Fruit fly (Drosophila melanogaster): ENCODE data around the gene CG15478.

The CG15478 gene

DNA sequence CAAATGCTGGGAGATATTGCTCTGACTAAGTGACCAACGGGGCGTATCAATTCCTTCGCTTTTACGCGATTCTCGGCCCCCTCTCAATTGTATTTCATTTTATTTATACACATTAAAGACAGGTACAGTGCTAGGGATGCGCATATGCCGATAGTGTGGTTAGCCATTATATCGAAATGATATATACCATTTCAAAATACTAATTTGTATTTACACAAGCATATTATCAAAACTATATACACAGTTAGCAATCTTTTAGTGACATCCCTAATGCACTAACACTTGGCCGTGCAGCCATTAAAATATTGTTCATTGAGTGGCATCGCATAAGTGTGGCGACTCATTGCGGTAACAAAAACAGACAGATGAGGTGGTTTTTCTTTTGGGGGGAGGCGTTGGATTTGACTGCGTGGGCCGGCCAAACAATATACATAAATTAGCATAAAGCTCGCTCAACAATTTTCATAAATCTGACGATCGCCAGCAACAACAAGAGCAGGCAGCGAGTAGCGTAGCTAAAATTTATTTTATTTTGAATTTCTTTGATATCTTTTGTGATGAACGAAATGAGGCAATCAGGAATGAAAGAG, 51.0 kb downstream of the CG15478 start (continued):
- TF ChIP-seq dysf (GFP tag; IDR thresholded peaks at IDR 0.05) = peak; percentile 63; the same call in 2 of the 3 replicates
- TF ChIP-seq B-H1 (GFP tag; IDR thresholded peaks at IDR 0.05) = no peak
- peak; percentile 31 for TF ChIP-seq CG17385 (GFP tag; optimal IDR thresholded peaks at IDR 0.05)
- TF ChIP-seq ken (GFP tag; IDR thresholded peaks at IDR 0.05) = no peak
- no peak for TF ChIP-seq zfh2 (GFP tag; optimal IDR thresholded peaks at IDR 0.05)
- TF ChIP-seq unpg (GFP tag; optimal IDR thresholded peaks at IDR 0.05) = peak; percentile 11
- no peak for TF ChIP-seq Vsx1 (GFP tag; optimal IDR thresholded peaks at IDR 0.05)
- no peak for TF ChIP-seq Mad (GFP tag; optimal IDR thresholded peaks at IDR 0.05)
- no peak for TF ChIP-seq CG10959 (GFP tag; IDR thresholded peaks at IDR 0.05)
- no peak for TF ChIP-seq CG11560 (tag; IDR thresholded peaks at IDR 0.05)
- peak; percentile 34 for TF ChIP-seq CG18599 (GFP tag; optimal IDR thresholded peaks at IDR 0.05)
- no peak for TF ChIP-seq CG10462 (GFP tag; optimal IDR thresholded peaks at IDR 0.05)
- TF ChIP-seq Hr3 (GFP tag; optimal IDR thresholded peaks at IDR 0.05) = no peak
- no peak for TF ChIP-seq odd (GFP tag; optimal IDR thresholded peaks at IDR 0.05)
- no peak for TF ChIP-seq CG17802 (tag; optimal IDR thresholded peaks at IDR 0.05)
- TF ChIP-seq jigr1 (GFP tag; IDR thresholded peaks at IDR 0.05) = no peak
- no peak for TF ChIP-seq wek (GFP tag; optimal IDR thresholded peaks at IDR 0.05)
- TF ChIP-seq Hr39 (optimal IDR thresholded peaks at IDR 0.05) = no peak
- no peak for TF ChIP-seq CG7556 (GFP tag; optimal IDR thresholded peaks at IDR 0.05)
- 0 out of 2 replicates have a peak, but pooled peaks have one; percentile 24 for TF ChIP-seq CG11085 (GFP tag; IDR thresholded peaks at IDR 0.05)
- no peak for TF ChIP-seq CG2116 (GFP tag; optimal IDR thresholded peaks at IDR 0.05)
- no peak for TF ChIP-seq nmo (GFP tag; optimal IDR thresholded peaks at IDR 0.05)
- peak in 1 of 2 experiments; percentile 23 for TF ChIP-seq bsh (GFP tag; optimal IDR thresholded peaks at IDR 0.05)
- no peak for TF ChIP-seq CG12744 (GFP tag; optimal IDR thresholded peaks at IDR 0.05)
- TF ChIP-seq mld (GFP tag; IDR thresholded peaks at IDR 0.05; ENCODE audit: partially characterized antibody) = no peak
- TF ChIP-seq seq (GFP tag; IDR thresholded peaks at IDR 0.05) = no peak
- no peak for TF ChIP-seq D19B (GFP tag; optimal IDR thresholded peaks at IDR 0.05)
- TF ChIP-seq CG15269 (tag; optimal IDR thresholded peaks at IDR 0.05) = peak; percentile 40
- no peak for TF ChIP-seq sima (GFP tag; optimal IDR thresholded peaks at IDR 0.05)
- no peak for TF ChIP-seq Antp (GFP tag; optimal IDR thresholded peaks at IDR 0.05)
- no peak for TF ChIP-seq Asciz (GFP tag; optimal IDR thresholded peaks at IDR 0.05)
- no peak for TF ChIP-seq CG5953 (GFP tag; IDR thresholded peaks at IDR 0.05)
- no peak for TF ChIP-seq Eip74EF (GFP tag; optimal IDR thresholded peaks at IDR 0.05)
- TF ChIP-seq hth (optimal IDR thresholded peaks at IDR 0.05) = no peak
- peak; percentile 37; the same call in 1 of the 3 replicates for TF ChIP-seq zfh1 (GFP tag; IDR thresholded peaks at IDR 0.05)
- no peak for TF ChIP-seq abd-A (tag; optimal IDR thresholded peaks at IDR 0.05)
- TF ChIP-seq Dad (GFP tag; optimal IDR thresholded peaks at IDR 0.05) = no peak
- 0 out of 2 replicates have a peak, but pooled peaks have one; percentile 24 for TF ChIP-seq CG7372 (GFP tag; IDR thresholded peaks at IDR 0.05)
- TF ChIP-seq pum (GFP tag; optimal IDR thresholded peaks at IDR 0.05) = no peak
- TF ChIP-seq CG16863 (GFP tag; optimal IDR thresholded peaks at IDR 0.05) = no peak
- peak; percentile 7 for TF ChIP-seq CG1233 (GFP tag; optimal IDR thresholded peaks at IDR 0.05)
- no peak for TF ChIP-seq CG2199 (GFP tag; IDR thresholded peaks at IDR 0.05)
- no peak for TF ChIP-seq CG11696 (GFP tag; IDR thresholded peaks at IDR 0.05)
- TF ChIP-seq en (GFP tag; optimal IDR thresholded peaks at IDR 0.05) = no peak
- TF ChIP-seq CG31388 (GFP tag; optimal IDR thresholded peaks at IDR 0.05) = no peak
- TF ChIP-seq CoRest (tag; optimal IDR thresholded peaks at IDR 0.05) = peak; percentile 13
- TF ChIP-seq caup (GFP tag; optimal IDR thresholded peaks at IDR 0.05; ENCODE audit: severe bottlenecking) = no peak
- TF ChIP-seq CG15696 (tag; optimal IDR thresholded peaks at IDR 0.05) = no peak
- no peak for TF ChIP-seq ci (GFP tag; IDR thresholded peaks at IDR 0.05)
- TF ChIP-seq grn (GFP tag; optimal IDR thresholded peaks at IDR 0.05) = no peak
- TF ChIP-seq gcm (GFP tag; optimal IDR thresholded peaks at IDR 0.05) = no peak

All from whole organism, embryonic.